Fruit fly (Drosophila melanogaster): ENCODE data around the gene CG42729.

CG42729 gene

DNA sequence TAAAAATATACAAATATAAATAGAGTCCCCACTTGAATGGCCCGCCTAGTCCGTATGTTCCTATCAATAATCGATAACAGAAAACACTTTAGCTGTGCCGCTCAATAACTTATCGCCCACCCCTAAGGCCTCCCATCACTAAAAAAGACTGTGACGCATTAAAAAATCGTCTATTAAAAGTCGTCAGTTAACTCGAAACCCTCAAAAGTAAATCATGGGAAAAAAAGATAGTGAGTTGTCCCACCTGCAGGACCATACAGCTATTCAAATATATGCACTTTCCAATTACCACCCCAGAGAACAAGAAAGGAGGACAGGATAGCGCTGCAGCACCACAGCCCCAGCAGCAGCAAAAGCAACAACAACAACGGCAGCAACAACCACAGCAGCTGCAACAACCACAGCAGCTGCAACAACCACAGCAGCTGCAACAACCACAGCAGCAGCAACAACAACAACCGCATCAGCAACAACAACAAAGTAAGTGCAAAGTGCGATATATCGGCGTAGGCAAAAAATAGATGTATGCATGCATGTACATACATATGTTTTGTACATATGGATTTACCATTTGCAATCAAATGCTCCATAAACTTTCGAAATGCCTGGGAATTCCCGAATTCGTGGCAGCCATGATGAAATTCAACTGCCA is 26.8 kb upstream of the CG42729 start, which contains the start of gene AGO2 (continued):
- TF ChIP-seq Pdp1 (GFP tag; optimal IDR thresholded peaks at IDR 0.05) (peak in 1 of 2 experiments; percentile 44), prd (optimal IDR thresholded peaks at IDR 0.05) (no peak), prd (GFP tag; IDR thresholded peaks at IDR 0.05) (0 out of 3 replicates have a peak, but pooled peaks have one; percentile 14), Doc3 (GFP tag; IDR thresholded peaks at IDR 0.05; ENCODE audit: partially characterized antibody) (peak; percentile 45; the same call in 1 of the 3 replicates), Ets97D (GFP tag; optimal IDR thresholded peaks at IDR 0.05) (peak; percentile 17), CTCF (GFP tag; optimal IDR thresholded peaks at IDR 0.05) (peak; percentile 61), CG14667 (GFP tag; IDR thresholded peaks at IDR 0.05) (no peak), HLH4C (GFP tag; IDR thresholded peaks at IDR 0.05; ENCODE audit: partially characterized antibody) (peak; percentile 77), YL-1 (GFP tag; optimal IDR thresholded peaks at IDR 0.05) (peak; percentile 92), CG4360 (GFP tag; IDR thresholded peaks at IDR 0.05) (peak; percentile 100), Sry-δ (GFP tag; optimal IDR thresholded peaks at IDR 0.05) (peak; percentile 95), CG13296 (GFP tag; optimal IDR thresholded peaks at IDR 0.05) (peak; percentile 28), CG15601 (tag; optimal IDR thresholded peaks at IDR 0.05) (peak; percentile 17), Antp (GFP tag; optimal IDR thresholded peaks at IDR 0.05) (no peak), nerfin-1 (tag; optimal IDR thresholded peaks at IDR 0.05) (peak; percentile 21), h (optimal IDR thresholded peaks at IDR 0.05) (no peak), CG10267 (tag; optimal IDR thresholded peaks at IDR 0.05) (peak; percentile 41), Med (GFP tag) (peak; percentile 68), CG30020 (tag; optimal IDR thresholded peaks at IDR 0.05) (peak; percentile 63), lbe (GFP tag; optimal IDR thresholded peaks at IDR 0.05) (peak; percentile 43), CG8924 (tag; optimal IDR thresholded peaks at IDR 0.05) (peak; percentile 38), CG15696 (tag; optimal IDR thresholded peaks at IDR 0.05) (no peak), CG7271 (tag; optimal IDR thresholded peaks at IDR 0.05) (peak; percentile 48), CG12219 (GFP tag; optimal IDR thresholded peaks at IDR 0.05) (no peak), nmo (GFP tag; optimal IDR thresholded peaks at IDR 0.05) (peak; percentile 18), ato (GFP tag; IDR thresholded peaks at IDR 0.05; ENCODE audit: partially characterized antibody) (peak; percentile 62), wek (GFP tag; optimal IDR thresholded peaks at IDR 0.05) (peak; percentile 17), CG12659 (GFP tag; optimal IDR thresholded peaks at IDR 0.05) (peak; percentile 53), CoRest (tag; optimal IDR thresholded peaks at IDR 0.05) (peak; percentile 23), CG18262 (tag; optimal IDR thresholded peaks at IDR 0.05) (peak; percentile 20), nom (GFP tag; optimal IDR thresholded peaks at IDR 0.05) (peak; percentile 100), Dfd (GFP tag; optimal IDR thresholded peaks at IDR 0.05) (no peak), fu2 (GFP tag; optimal IDR thresholded peaks at IDR 0.05) (peak; percentile 29), nau (GFP tag; optimal IDR thresholded peaks at IDR 0.05) (peak; percentile 46), scrt (GFP tag; optimal IDR thresholded peaks at IDR 0.05) (peak; percentile 40), vvl (GFP tag; IDR thresholded peaks at IDR 0.05) (peak; percentile 34; the same call in 1 of the 2 replicates), CG34376 (GFP tag; optimal IDR thresholded peaks at IDR 0.05) (peak; percentile 12), CG18599 (GFP tag; optimal IDR thresholded peaks at IDR 0.05) (no peak), CG34422 (GFP tag; IDR thresholded peaks at IDR 0.05) (peak; percentile 76; the same call in 1 of the 3 replicates), Dp (GFP tag; optimal IDR thresholded peaks at IDR 0.05) (peak; percentile 92), CG9437 (GFP tag; optimal IDR thresholded peaks at IDR 0.05) (no peak), ac (GFP tag; optimal IDR thresholded peaks at IDR 0.05) (peak; percentile 55), hb (GFP tag; IDR thresholded peaks at IDR 0.05; ENCODE audit: partially characterized antibody) (peak; percentile 68; the same call in 2 of the 3 replicates)

Measured in whole organism, embryonic.